Worm (Caenorhabditis elegans): ENCODE measurements around the gene C04G6.6.

C04G6.6 gene

DNA sequence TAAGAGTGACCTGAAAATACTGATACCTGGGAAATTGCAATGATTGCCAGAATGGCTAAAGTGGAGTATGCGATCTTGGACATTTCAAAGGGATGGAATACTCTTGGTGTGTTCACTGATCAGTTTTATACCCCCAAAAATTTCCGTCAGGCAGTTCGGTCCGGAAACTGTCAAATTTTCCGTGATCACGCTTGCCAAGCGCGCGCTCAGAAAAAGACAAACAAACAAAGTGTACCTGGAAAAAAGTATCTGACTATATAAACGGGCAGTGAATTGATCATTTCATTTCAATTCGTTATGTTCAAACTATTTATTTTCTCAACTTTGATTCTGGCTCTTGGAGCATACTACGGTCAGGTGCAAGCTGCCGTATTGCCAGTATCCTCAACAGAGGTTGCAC is 2.2 kb upstream of the C04G6.6 start, which contains the start of the genes idpb-3 and idpb-1:
Gene idpb-3 (minus strand): TSS at position 101 of the 400 bp plus-strand sequence.
Gene idpb-1 (plus strand): TSS at position 284 of the 400 bp plus-strand sequence.
- TF ChIP-seq M03D4.4 (tag; optimal IDR thresholded peaks at IDR 0.05), result no peak
- TF ChIP-seq bed-3 (GFP tag; optimal IDR thresholded peaks at IDR 0.05), result no peak
- no peak for TF ChIP-seq ceh-43 (GFP tag; optimal IDR thresholded peaks at IDR 0.05)
- no peak for TF ChIP-seq ztf-11 (tag; optimal IDR thresholded peaks at IDR 0.05)
- TF ChIP-seq nhr-237 (tag; optimal IDR thresholded peaks at IDR 0.05), result no peak
- TF ChIP-seq nhr-28 (tag; optimal IDR thresholded peaks at IDR 0.05), result no peak
- TF ChIP-seq elt-1 (tag; optimal IDR thresholded peaks at IDR 0.05; ENCODE audit: borderline replicate concordance, insufficient read depth), result no peak
- TF ChIP-seq lin-32 (GFP tag; optimal IDR thresholded peaks at IDR 0.05), result no peak
- TF ChIP-seq drap-1 (GFP tag; optimal IDR thresholded peaks at IDR 0.05), result no peak
- no peak for TF ChIP-seq lsy-2 (tag; optimal IDR thresholded peaks at IDR 0.05)
- TF ChIP-seq nhr-2 (tag; optimal IDR thresholded peaks at IDR 0.05), result no peak
- no peak for TF ChIP-seq mep-1 (tag; optimal IDR thresholded peaks at IDR 0.05)
- TF ChIP-seq sem-2 (GFP tag; optimal IDR thresholded peaks at IDR 0.05), result no peak
- TF ChIP-seq snpc-4 (tag; optimal IDR thresholded peaks at IDR 0.05), result no peak
- no peak for TF ChIP-seq pha-4 (tag; optimal IDR thresholded peaks at IDR 0.05)
- no peak for TF ChIP-seq ceh-39 (tag; optimal IDR thresholded peaks at IDR 0.05)
- TF ChIP-seq cnd-1 (tag; optimal IDR thresholded peaks at IDR 0.05), result no peak
- no peak for TF ChIP-seq unc-120 (tag; optimal IDR thresholded peaks at IDR 0.05; ENCODE audit: poor library complexity, severe bottlenecking)
- TF ChIP-seq mab-5 (tag; optimal IDR thresholded peaks at IDR 0.05), result no peak

DNA sequence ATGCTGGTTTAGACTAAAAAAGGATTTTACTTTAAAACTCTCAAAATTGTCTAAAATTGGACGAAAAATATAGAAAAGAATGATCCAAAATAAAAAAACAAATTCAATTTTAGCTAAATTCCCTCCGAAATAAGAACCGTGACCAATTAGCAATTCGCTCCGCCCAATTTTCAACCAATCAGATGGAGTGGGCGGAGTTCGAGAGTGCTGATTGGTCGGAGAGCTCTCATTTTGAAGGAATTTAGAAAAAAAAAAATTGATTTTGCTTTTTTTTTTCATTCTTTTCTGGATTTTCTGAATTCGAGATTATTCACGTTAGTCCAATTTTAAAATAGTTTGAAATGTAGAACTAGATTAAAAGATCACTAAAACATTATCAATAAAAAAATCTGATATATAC is 515 bp downstream of the C04G6.6 start:
- TF ChIP-seq nhr-28 (tag; optimal IDR thresholded peaks at IDR 0.05) (no peak), bed-3 (GFP tag; optimal IDR thresholded peaks at IDR 0.05) (no peak), blmp-1 (tag; optimal IDR thresholded peaks at IDR 0.05) (no peak), ceh-39 (tag; optimal IDR thresholded peaks at IDR 0.05) (no peak), sptf-1 (tag; optimal IDR thresholded peaks at IDR 0.05) (no peak), ceh-43 (GFP tag; optimal IDR thresholded peaks at IDR 0.05) (no peak), mls-2 (tag; optimal IDR thresholded peaks at IDR 0.05) (no peak), nhr-2 (tag; optimal IDR thresholded peaks at IDR 0.05) (no peak), unc-62 (GFP tag; optimal IDR thresholded peaks at IDR 0.05) (no peak), M03D4.4 (tag; optimal IDR thresholded peaks at IDR 0.05) (no peak), drap-1 (GFP tag; optimal IDR thresholded peaks at IDR 0.05) (no peak), lin-13 (tag; optimal IDR thresholded peaks at IDR 0.05) (no peak), unc-120 (tag; optimal IDR thresholded peaks at IDR 0.05; ENCODE audit: poor library complexity, severe bottlenecking) (no peak), zip-8 (tag; optimal IDR thresholded peaks at IDR 0.05) (no peak), sem-2 (GFP tag; optimal IDR thresholded peaks at IDR 0.05) (no peak), mep-1 (tag; optimal IDR thresholded peaks at IDR 0.05) (no peak)

DNA sequence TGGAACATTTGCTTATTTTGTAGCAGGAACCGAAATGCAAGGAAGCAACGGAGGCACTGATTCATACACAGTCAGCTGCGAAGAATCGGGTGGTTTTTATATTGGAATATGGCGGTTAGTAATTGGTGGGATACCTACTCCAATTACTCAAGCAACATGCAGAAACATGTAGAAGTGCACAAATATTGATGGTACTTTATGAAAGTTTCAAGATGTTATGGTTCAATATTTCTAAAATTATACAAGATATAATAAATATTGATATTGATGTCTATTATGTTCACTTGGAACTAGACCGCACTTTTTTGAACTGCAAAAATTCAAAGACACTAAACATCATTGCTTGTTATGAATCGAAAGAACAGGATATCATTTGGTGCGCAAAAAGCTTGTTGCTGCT is 5.6 kb downstream of the C04G6.6 start, which contains the start of gene C04G6.13:
Gene C04G6.13 (plus strand): TSS at position 301 of the 400 bp plus-strand sequence.
- no peak for TF ChIP-seq lin-13 (tag; optimal IDR thresholded peaks at IDR 0.05)
- TF ChIP-seq mls-2 (tag; optimal IDR thresholded peaks at IDR 0.05), result no peak
- TF ChIP-seq elt-3 (tag; optimal IDR thresholded peaks at IDR 0.05), result no peak
- TF ChIP-seq elt-1 (tag; optimal IDR thresholded peaks at IDR 0.05; ENCODE audit: borderline replicate concordance, insufficient read depth), result no peak
- TF ChIP-seq pha-4 (tag; optimal IDR thresholded peaks at IDR 0.05), result no peak
- TF ChIP-seq drap-1 (GFP tag; optimal IDR thresholded peaks at IDR 0.05), result no peak
- TF ChIP-seq zip-8 (tag; optimal IDR thresholded peaks at IDR 0.05), result no peak
- no peak for TF ChIP-seq sem-2 (GFP tag; optimal IDR thresholded peaks at IDR 0.05)
- no peak for TF ChIP-seq nhr-12 (tag; optimal IDR thresholded peaks at IDR 0.05)
- no peak for TF ChIP-seq nhr-237 (tag; optimal IDR thresholded peaks at IDR 0.05)
- no peak for TF ChIP-seq sptf-1 (tag; optimal IDR thresholded peaks at IDR 0.05)
- no peak for TF ChIP-seq hlh-1 (tag; optimal IDR thresholded peaks at IDR 0.05)
- no peak for TF ChIP-seq ceh-83 (GFP tag; optimal IDR thresholded peaks at IDR 0.05)
- no peak for TF ChIP-seq tbx-8 (GFP tag; optimal IDR thresholded peaks at IDR 0.05)
- TF ChIP-seq nhr-28 (tag; optimal IDR thresholded peaks at IDR 0.05), result no peak
- no peak for TF ChIP-seq lsy-2 (tag; optimal IDR thresholded peaks at IDR 0.05)
- no peak for TF ChIP-seq nhr-76 (tag; optimal IDR thresholded peaks at IDR 0.05)
- TF ChIP-seq ces-1 (GFP tag; optimal IDR thresholded peaks at IDR 0.05), result no peak
- no peak for TF ChIP-seq ceh-43 (GFP tag; optimal IDR thresholded peaks at IDR 0.05)

Measured in whole organism, mixed stage, embryonic.